Worm (Caenorhabditis elegans) whole organism, midembryonic: ENCODE results near the gene fbxa-77.

Experiments
- T22C8.4 ChIP-seq: fragments of 200-800 bp; sonication (Bioruptor generic); IDR thresholded peaks from 2 replicates; pipeline ENCODE4 v1.3.6; 2022; ENCODE audit warnings: missing genetic modification characterization, missing compliant biosample characterization
- cog-1 ChIP-seq: sonication (generic microtip); optimal IDR thresholded peaks from 2 replicates; lab custom pipeline; 2016; ENCODE audit warnings: missing genetic modification characterization, missing compliant biosample characterization
- flt-1 ChIP-seq: fragments of 200-800 bp; sonication (Bioruptor generic); IDR thresholded peaks from 2 replicates; pipeline ENCODE4 v1.3.6; 2022; ENCODE audit warnings: missing genetic modification characterization, missing compliant biosample characterization
- klf-2 ChIP-seq: fragments of 200-800 bp; sonication (Bioruptor generic); conservative IDR thresholded peaks from 2 replicates; pipeline ENCODE4 v1.3.6; 2022; ENCODE audit warnings: missing genetic modification reagents, missing genetic modification characterization, missing compliant biosample characterization
- med-1 ChIP-seq: sonication (generic microtip); optimal IDR thresholded peaks from 2 replicates; lab custom pipeline; 2017; ENCODE audit warnings: missing genetic modification characterization, mild to moderate bottlenecking, missing compliant biosample characterization, antibody characterized with exemption, missing genetic modification reagents; ENCODE audit not compliant: insufficient read depth
- ref-1 ChIP-seq: fragments of 200-800 bp; sonication (Bioruptor generic); conservative IDR thresholded peaks from 2 replicates; pipeline ENCODE4 v1.3.6; 2022; ENCODE audit warnings: missing genetic modification reagents, missing genetic modification characterization, missing compliant biosample characterization
- tab-1 ChIP-seq: fragments of 200-800 bp; sonication (Bioruptor generic); IDR thresholded peaks from 2 replicates; pipeline ENCODE4 v1.3.6; 2022; ENCODE audit warnings: missing genetic modification characterization, missing compliant biosample characterization
- ztf-23 ChIP-seq: fragments of 200-800 bp; sonication (Bioruptor generic); IDR thresholded peaks from 2 replicates; pipeline ENCODE4 v1.3.6; 2022; ENCODE audit warnings: missing genetic modification reagents, missing genetic modification characterization, missing compliant biosample characterization
- ztf-29 ChIP-seq: fragments of 200-800 bp; sonication (Bioruptor generic); IDR thresholded peaks from 2 replicates; pipeline ENCODE4 v1.3.6; 2022; ENCODE audit warnings: missing genetic modification reagents, missing genetic modification characterization, missing compliant biosample characterization

fbxa-77 gene

ce11 chrIII:1218221-1218620 lies 31.1 kb upstream of the fbxa-77 start:
- TF ChIP-seq tab-1 (peak; percentile 83; the same call in 1 of the 2 replicates), cog-1 (tag; lab: Kevin White, UChicago) (no peak), ztf-23 (peak; percentile 60), flt-1 (peak; percentile 75; the same call in 1 of the 2 replicates), ztf-29 (GFP tag; lab: Robert Waterston, UW) (peak; percentile 72; the same call in 1 of the 2 replicates), med-1 (no peak), ref-1 (peak; percentile 32; the same call in 1 of the 2 replicates), klf-2 (GFP tag; lab: Robert Waterston, UW) (0 out of 2 replicates have a peak, but pooled peaks have one; percentile 26), T22C8.4 (GFP tag; lab: Robert Waterston, UW) (no peak)

ce11 chrIII:1218998-1219397 lies 30.3 kb upstream of the fbxa-77 start:
- TF ChIP-seq ztf-23 (no peak), klf-2 (GFP tag; lab: Robert Waterston, UW) (no peak), ztf-29 (GFP tag; lab: Robert Waterston, UW) (no peak), flt-1 (no peak), ref-1 (no peak), cog-1 (tag; lab: Kevin White, UChicago) (no peak), tab-1 (no peak), T22C8.4 (GFP tag; lab: Robert Waterston, UW) (no peak), med-1 (no peak)

DNA sequence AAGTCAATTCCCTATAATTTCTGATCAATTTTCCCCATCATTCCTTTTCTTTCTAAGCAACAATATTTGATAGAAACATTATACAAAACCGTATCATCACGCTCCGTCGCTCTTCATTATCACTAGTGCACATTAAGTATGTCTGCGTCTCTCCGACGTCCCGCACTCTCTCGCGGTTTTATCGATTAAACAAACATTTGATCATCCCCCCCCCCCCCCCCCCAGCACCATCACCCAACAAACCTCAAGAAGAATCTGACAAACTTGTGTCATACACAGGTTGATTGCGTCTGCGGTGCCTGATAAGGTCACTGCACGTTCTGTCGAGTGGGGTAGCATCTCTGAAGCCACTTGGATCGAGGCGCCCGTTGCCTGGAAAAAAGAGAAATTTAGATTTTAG lies 29.3 kb upstream of the fbxa-77 start:
- no peak for TF ChIP-seq flt-1
- no peak for TF ChIP-seq ref-1

DNA sequence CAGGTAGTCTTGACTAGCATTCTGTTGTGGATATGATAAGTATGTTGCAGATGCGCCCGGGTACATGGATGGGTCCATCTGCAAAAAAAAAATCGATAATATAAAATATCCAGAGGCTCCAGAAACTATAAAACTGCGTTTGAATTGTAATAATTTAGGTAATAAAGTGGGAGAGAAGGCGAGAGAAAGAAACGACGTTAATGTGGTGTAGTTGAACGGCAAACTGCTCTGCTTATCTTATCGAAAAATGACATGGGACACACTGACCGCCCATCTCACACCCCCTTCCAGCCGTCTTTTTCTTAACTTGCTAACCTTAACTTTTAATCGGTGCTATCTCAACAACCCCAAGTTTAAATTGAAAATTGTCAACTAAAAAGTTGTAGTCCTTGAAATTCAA lies 27.3 kb upstream of the fbxa-77 start:
- TF ChIP-seq T22C8.4 (GFP tag; lab: Robert Waterston, UW) (0 out of 2 replicates have a peak, but pooled peaks have one; percentile 45), tab-1 (no peak)

DNA sequence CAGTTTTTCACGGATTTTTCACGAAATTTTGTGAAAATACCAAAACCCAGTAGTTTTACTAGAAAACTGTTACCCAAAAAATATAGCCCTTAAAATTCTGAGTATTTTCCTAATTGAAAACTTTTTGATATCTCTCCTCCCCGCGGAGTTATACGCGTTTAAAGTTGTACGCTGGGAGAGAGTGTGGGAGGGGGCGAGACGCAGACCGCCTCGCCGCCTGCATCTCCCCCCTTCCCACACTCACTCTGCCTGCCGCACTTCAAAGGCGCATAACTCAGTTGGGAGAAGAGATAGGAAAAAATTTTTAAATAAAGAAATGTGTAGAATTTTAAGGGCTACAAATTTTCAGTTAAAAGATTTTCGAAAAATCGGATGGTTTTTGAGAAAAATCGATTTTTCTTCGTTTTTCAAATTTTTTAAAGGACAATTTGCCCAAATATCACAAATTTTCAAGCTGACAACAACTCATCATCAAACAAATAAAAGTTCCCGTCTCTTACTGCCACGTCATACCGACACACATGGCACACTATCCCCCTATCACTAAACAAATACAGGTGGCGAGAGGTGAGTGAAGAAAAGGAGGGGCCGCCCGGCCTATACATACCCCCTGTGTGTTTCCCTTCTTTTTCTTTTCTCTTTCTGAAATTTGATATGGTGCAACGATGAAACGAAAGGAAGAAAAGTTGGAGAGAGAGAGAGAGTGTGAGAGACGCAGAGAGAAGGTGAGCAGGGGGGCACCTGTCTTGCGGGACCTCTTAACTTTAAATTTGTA lies 25.8 kb upstream of the fbxa-77 start:
- no peak for TF ChIP-seq ref-1

DNA sequence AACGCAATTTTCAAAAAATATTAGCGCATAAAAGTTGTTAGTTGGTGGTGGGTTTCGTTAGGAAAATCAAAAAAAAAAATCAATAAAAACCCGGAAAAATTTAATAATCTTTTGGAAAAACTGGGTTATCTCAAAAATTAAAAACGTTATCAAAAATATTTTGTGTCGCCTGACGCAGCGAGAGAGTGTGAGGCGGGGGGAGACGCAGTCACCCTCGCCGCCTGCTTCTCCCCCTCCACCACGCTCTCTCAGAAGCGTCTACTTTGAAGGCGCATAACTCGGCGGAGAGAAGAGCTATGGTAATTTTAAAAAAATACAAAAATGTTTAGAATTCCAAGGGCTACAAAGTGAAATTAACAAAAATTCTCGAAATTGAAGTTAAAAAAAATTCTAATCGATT lies 24.2 kb upstream of the fbxa-77 start:
- TF ChIP-seq klf-2 (GFP tag; lab: Robert Waterston, UW), result no peak
- no peak for TF ChIP-seq med-1
- no peak for TF ChIP-seq ztf-23
- TF ChIP-seq tab-1, result no peak
- no peak for TF ChIP-seq ref-1
- no peak for TF ChIP-seq flt-1
- no peak for TF ChIP-seq T22C8.4 (GFP tag; lab: Robert Waterston, UW)
- no peak for TF ChIP-seq ztf-29 (GFP tag; lab: Robert Waterston, UW)
- TF ChIP-seq cog-1 (tag; lab: Kevin White, UChicago), result no peak

DNA sequence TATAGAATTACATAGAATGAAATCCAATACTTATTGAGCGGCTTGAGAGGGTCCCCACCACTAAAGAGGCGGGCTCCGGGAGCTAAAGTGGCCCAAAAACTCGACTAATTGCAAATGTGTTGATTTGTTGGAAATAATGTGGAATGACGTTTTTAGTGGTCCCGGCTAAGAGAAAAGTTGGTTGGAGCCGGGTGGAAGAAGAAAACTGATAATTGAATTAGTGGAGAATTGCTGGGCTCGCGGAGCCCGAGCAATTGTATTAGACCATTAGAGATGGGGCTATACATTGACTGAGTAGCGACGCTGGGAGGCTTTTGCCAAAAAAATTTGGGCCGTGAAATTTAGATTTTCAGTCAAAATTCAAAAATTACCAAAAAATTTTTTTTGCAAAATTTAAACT lies 23.7 kb upstream of the fbxa-77 start:
- TF ChIP-seq ref-1, result no peak
- 0 out of 2 replicates have a peak, but pooled peaks have one; percentile 19 for TF ChIP-seq flt-1

ce11 chrIII:1226256-1226655 lies 23.0 kb upstream of the fbxa-77 start:
- TF ChIP-seq med-1, result no peak
- TF ChIP-seq ztf-29 (GFP tag; lab: Robert Waterston, UW), result no peak
- 0 out of 2 replicates have a peak, but pooled peaks have one; percentile 9 for TF ChIP-seq ztf-23

- no peak for TF ChIP-seq klf-2 (GFP tag; lab: Robert Waterston, UW)
- no peak for TF ChIP-seq ref-1
These were observed 20.7 kb upstream of the fbxa-77 start for ce11 chrIII:1228593-1228992.

DNA sequence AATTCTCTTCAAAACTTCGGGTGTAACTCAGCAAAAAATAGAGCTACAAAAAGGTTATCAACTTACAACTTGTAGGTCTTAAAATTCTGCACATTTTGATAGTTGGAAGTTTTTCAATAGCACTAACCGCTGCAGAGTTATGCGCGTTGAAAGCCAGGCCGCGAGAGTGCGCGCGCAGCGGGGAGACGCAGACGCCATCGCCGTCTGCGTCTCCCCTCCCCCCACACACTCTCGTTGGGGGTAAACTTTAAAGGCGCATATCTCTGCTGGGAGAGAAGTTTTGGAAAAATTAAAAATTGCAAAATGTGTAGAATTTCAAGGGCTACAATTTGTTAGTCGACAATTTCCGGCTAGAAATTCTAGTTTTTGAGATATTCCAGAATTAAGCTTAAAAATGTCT lies 19.8 kb upstream of the fbxa-77 start:
- TF ChIP-seq tab-1, result no peak

DNA sequence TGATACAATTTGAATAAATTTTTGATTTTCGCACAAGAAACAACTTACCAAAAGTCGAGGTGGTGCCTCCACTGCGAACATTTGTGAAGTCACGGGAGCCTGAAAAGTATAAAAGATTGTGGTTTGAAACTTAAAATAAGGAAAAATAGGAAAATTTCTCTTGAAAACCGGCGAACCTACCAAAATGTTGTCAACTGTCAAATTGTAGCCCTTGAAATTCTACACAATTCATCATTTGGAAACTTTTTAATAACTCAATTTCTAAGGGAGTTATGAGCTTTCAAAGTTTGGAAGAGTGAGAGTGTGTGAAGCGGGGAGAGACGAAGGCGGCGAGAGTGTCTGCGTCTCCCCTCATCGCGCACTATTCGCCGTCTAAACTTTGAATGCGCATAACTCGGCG lies 19.1 kb upstream of the fbxa-77 start, which contains the start of gene pes-4:
pes-4 (minus strand) TSS at position 101 of the 400 bp plus-strand sequence.
- no peak for TF ChIP-seq klf-2 (GFP tag; lab: Robert Waterston, UW)
- TF ChIP-seq ztf-23, result no peak
- no peak for TF ChIP-seq T22C8.4 (GFP tag; lab: Robert Waterston, UW)
- no peak for TF ChIP-seq ztf-29 (GFP tag; lab: Robert Waterston, UW)
- no peak for TF ChIP-seq flt-1
- TF ChIP-seq cog-1 (tag; lab: Kevin White, UChicago), result no peak
- TF ChIP-seq tab-1, result no peak
- no peak for TF ChIP-seq med-1
- TF ChIP-seq ref-1, result no peak

DNA sequence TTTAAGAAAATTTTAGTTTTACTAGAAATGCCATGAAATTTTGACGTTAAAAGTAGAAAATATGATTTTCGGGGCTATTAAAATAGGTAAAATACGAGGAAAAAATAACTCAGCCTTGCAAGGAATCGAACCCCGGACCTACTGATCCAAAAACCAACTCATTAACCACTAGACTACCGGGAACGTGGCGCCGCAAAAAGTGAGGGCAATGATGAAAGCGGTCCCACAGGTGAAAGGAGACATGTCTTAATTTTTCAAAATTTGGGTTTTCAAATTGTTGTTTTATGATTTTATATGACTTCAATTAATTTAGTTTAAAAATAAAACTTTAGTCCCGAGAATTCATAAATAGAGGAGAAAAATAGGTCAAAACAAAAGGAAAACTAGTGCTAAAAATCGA lies 18.6 kb upstream of the fbxa-77 start:
- TF ChIP-seq flt-1, result no peak
- no peak for TF ChIP-seq T22C8.4 (GFP tag; lab: Robert Waterston, UW)
- TF ChIP-seq tab-1, result no peak
- no peak for TF ChIP-seq ztf-29 (GFP tag; lab: Robert Waterston, UW)
- no peak for TF ChIP-seq ref-1
- no peak for TF ChIP-seq med-1
- no peak for TF ChIP-seq ztf-23
- no peak for TF ChIP-seq klf-2 (GFP tag; lab: Robert Waterston, UW)
